Worm (Caenorhabditis elegans) whole organism, mixed stage, embryonic: Measurements from ENCODE around the gene ZC262.7.

Experiments used
- M03D4.4 ChIP-seq: sonication (generic microtip); optimal IDR thresholded peaks from 2 replicates; lab custom pipeline; 2017; ENCODE audit warnings: mild to moderate bottlenecking, missing genetic modification characterization, missing compliant biosample characterization
- bed-3 ChIP-seq: fragments of 200-800 bp; sonication (Bioruptor generic); optimal IDR thresholded peaks from 3 replicates; lab custom pipeline; 2018; ENCODE audit warnings: mild to moderate bottlenecking, missing genetic modification characterization, moderate library complexity, missing compliant biosample characterization
- blmp-1 ChIP-seq: fragments of 150-350 bp; optimal IDR thresholded peaks from 2 replicates; lab custom pipeline; 2014; ENCODE audit warnings: missing biosample characterization, missing genetic modification characterization
- ceh-39 ChIP-seq: fragments of 150-350 bp; optimal IDR thresholded peaks from 2 replicates; lab custom pipeline; 2014; ENCODE audit warnings: missing biosample characterization, missing genetic modification characterization
- ceh-43 ChIP-seq: fragments of 200-800 bp; sonication (Bioruptor generic); optimal IDR thresholded peaks from 2 replicates; lab custom pipeline; 2018; ENCODE audit warnings: mild to moderate bottlenecking, missing genetic modification characterization, moderate library complexity, missing compliant biosample characterization
- ces-1 ChIP-seq: fragments of 150-350 bp; optimal IDR thresholded peaks from 2 replicates; lab custom pipeline; 2014; ENCODE audit warnings: missing biosample characterization, missing genetic modification reagents, missing genetic modification characterization
- cnd-1 ChIP-seq: fragments of 200-800 bp; sonication (Bioruptor generic); optimal IDR thresholded peaks from 2 replicates; lab custom pipeline; 2018; ENCODE audit warnings: mild to moderate bottlenecking, missing genetic modification characterization, missing compliant biosample characterization
- drap-1 ChIP-seq: fragments of 200-800 bp; sonication (Bioruptor generic); optimal IDR thresholded peaks from 3 replicates; lab custom pipeline; 2018; ENCODE audit warnings: mild to moderate bottlenecking, missing genetic modification characterization, missing compliant biosample characterization
- elt-3 ChIP-seq: fragments of 150-350 bp; optimal IDR thresholded peaks from 2 replicates; lab custom pipeline; 2014; ENCODE audit warnings: missing biosample characterization, missing genetic modification characterization
- flh-1 ChIP-seq: fragments of 200-800 bp; sonication (Bioruptor generic); optimal IDR thresholded peaks from 2 replicates; lab custom pipeline; 2018; ENCODE audit warnings: mild to moderate bottlenecking, missing genetic modification characterization, moderate library complexity, missing compliant biosample characterization
- ham-2 ChIP-seq: fragments of 200-800 bp; sonication (Bioruptor generic); optimal IDR thresholded peaks from 2 replicates; lab custom pipeline; 2018; ENCODE audit warnings: mild to moderate bottlenecking, missing genetic modification characterization, missing compliant biosample characterization
- hlh-1 ChIP-seq: fragments of 150-350 bp; optimal IDR thresholded peaks from 2 replicates; lab custom pipeline; 2014; ENCODE audit warnings: missing biosample characterization, missing genetic modification reagents, missing genetic modification characterization
- lin-13 ChIP-seq: fragments of 150-350 bp; optimal IDR thresholded peaks from 2 replicates; lab custom pipeline; 2014; ENCODE audit warnings: missing biosample characterization, missing genetic modification characterization
- lin-32 ChIP-seq: fragments of 200-800 bp; sonication (Bioruptor generic); optimal IDR thresholded peaks from 2 replicates; lab custom pipeline; 2018; ENCODE audit warnings: mild to moderate bottlenecking, missing genetic modification characterization, missing compliant biosample characterization
- lsy-2 ChIP-seq: fragments of 150-350 bp; optimal IDR thresholded peaks from 2 replicates; lab custom pipeline; 2014; ENCODE audit warnings: missing biosample characterization, missing genetic modification characterization
- mab-5 ChIP-seq: fragments of 150-350 bp; optimal IDR thresholded peaks from 2 replicates; lab custom pipeline; 2014; ENCODE audit warnings: missing biosample characterization, missing genetic modification characterization
- mep-1 ChIP-seq: fragments of 150-350 bp; optimal IDR thresholded peaks from 2 replicates; lab custom pipeline; 2017; ENCODE audit warnings: missing biosample characterization, missing genetic modification reagents, missing genetic modification characterization, inconsistent platforms
- mls-2 ChIP-seq: sonication (generic microtip); optimal IDR thresholded peaks from 2 replicates; lab custom pipeline; 2016; ENCODE audit warnings: mild to moderate bottlenecking, missing genetic modification characterization, moderate library complexity, missing compliant biosample characterization
- nhr-12 ChIP-seq: fragments of 150-350 bp; optimal IDR thresholded peaks from 2 replicates; lab custom pipeline; 2014; ENCODE audit warnings: missing biosample characterization, missing genetic modification characterization
- nhr-2 ChIP-seq: fragments of 150-350 bp; optimal IDR thresholded peaks from 2 replicates; lab custom pipeline; 2014; ENCODE audit warnings: missing biosample characterization, missing genetic modification characterization
- nhr-237 ChIP-seq: fragments of 150-350 bp; optimal IDR thresholded peaks from 2 replicates; lab custom pipeline; 2014; ENCODE audit warnings: missing biosample characterization, missing genetic modification characterization
- nhr-28 ChIP-seq: fragments of 150-350 bp; optimal IDR thresholded peaks from 2 replicates; lab custom pipeline; 2014; ENCODE audit warnings: missing biosample characterization, missing genetic modification characterization
- nhr-76 ChIP-seq: sonication (generic microtip); optimal IDR thresholded peaks from 2 replicates; lab custom pipeline; 2017; ENCODE audit warnings: missing biosample characterization, missing genetic modification characterization
- pha-4 ChIP-seq: fragments of 150-350 bp; optimal IDR thresholded peaks from 2 replicates; lab custom pipeline; 2018; ENCODE audit warnings: missing biosample characterization, missing genetic modification reagents, missing genetic modification characterization
- sem-2 ChIP-seq: fragments of 200-800 bp; sonication (Bioruptor generic); optimal IDR thresholded peaks from 2 replicates; lab custom pipeline; 2018; ENCODE audit warnings: mild to moderate bottlenecking, missing genetic modification characterization, missing compliant biosample characterization
- snpc-4 ChIP-seq: fragments of 150-350 bp; optimal IDR thresholded peaks from 2 replicates; lab custom pipeline; 2014; ENCODE audit warnings: missing biosample characterization, missing genetic modification characterization
- sptf-1 ChIP-seq: sonication (generic microtip); optimal IDR thresholded peaks from 2 replicates; lab custom pipeline; 2017; ENCODE audit warnings: mild to moderate bottlenecking, missing genetic modification characterization, moderate library complexity, missing compliant biosample characterization
- tbx-8 ChIP-seq: fragments of 200-800 bp; sonication (Bioruptor generic); optimal IDR thresholded peaks from 2 replicates; lab custom pipeline; 2018; ENCODE audit warnings: mild to moderate bottlenecking, missing genetic modification characterization, moderate library complexity, missing compliant biosample characterization
- unc-120 ChIP-seq: sonication (generic microtip); optimal IDR thresholded peaks from 2 replicates; lab custom pipeline; 2017; ENCODE audit warnings: missing genetic modification characterization, missing compliant biosample characterization; ENCODE audit not compliant: poor library complexity, severe bottlenecking
- unc-39 ChIP-seq: fragments of 150-350 bp; optimal IDR thresholded peaks from 2 replicates; lab custom pipeline; 2014; ENCODE audit warnings: missing biosample characterization, missing genetic modification characterization
- unc-62 ChIP-seq: fragments of 150-350 bp; optimal IDR thresholded peaks from 2 replicates; lab custom pipeline; 2014; ENCODE audit warnings: missing biosample characterization, missing genetic modification reagents, missing genetic modification characterization
- zip-8 ChIP-seq: fragments of 150-350 bp; optimal IDR thresholded peaks from 2 replicates; lab custom pipeline; 2014; ENCODE audit warnings: missing biosample characterization, missing genetic modification characterization
- ztf-11 ChIP-seq: fragments of 150-350 bp; optimal IDR thresholded peaks from 2 replicates; lab custom pipeline; 2014; ENCODE audit warnings: missing biosample characterization, missing genetic modification characterization

The ZC262.7 gene

DNA sequence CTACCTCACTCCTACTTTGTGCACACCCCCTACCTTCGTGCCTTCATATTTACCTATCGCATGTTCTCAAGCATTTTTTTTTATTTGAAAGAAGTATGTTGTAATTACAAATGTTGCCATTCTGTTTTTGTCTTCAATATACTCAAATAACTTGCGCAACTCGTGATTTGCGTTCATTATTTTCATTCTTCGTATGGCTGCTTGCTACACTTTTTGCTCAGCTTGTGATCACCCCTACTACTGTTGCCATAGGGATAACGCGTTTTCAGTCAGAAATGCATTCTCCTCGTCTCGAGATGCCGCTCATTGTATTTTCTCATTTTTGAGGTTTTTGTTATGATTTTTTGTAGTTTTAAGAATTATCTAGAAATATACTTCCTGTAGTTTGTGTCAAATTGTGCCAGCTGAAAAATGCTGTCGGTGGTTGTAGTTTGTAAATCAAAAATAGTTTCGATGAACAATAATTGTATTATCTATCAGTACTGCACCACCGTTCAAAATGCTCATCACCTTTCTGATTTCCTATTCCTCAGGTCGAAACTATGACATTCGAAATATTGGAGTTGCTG is 21.4 kb downstream of the ZC262.7 start, which contains the start of gene F10E9.1:
Gene F10E9.1 (plus strand): TSS at position 519 of the 569 bp plus-strand sequence.
- TF ChIP-seq ztf-11 (no peak), sem-2 (GFP tag; lab: Kevin White, UChicago) (no peak), flh-1 (no peak), unc-39 (tag; lab: Kevin White, UChicago) (no peak), nhr-76 (no peak), hlh-1 (tag; lab: Kevin White, UChicago) (no peak), nhr-2 (no peak), M03D4.4 (tag; lab: Kevin White, UChicago) (no peak), zip-8 (no peak), unc-120 (tag; lab: Kevin White, UChicago) (no peak), pha-4 (tag; lab: Kevin White, UChicago) (no peak), sptf-1 (no peak), ceh-43 (GFP tag; lab: Kevin White, UChicago) (no peak), lin-13 (tag; lab: Kevin White, UChicago) (no peak), ham-2 (GFP tag; lab: Kevin White, UChicago) (no peak), blmp-1 (tag; lab: Kevin White, UChicago) (no peak), nhr-12 (no peak)

DNA sequence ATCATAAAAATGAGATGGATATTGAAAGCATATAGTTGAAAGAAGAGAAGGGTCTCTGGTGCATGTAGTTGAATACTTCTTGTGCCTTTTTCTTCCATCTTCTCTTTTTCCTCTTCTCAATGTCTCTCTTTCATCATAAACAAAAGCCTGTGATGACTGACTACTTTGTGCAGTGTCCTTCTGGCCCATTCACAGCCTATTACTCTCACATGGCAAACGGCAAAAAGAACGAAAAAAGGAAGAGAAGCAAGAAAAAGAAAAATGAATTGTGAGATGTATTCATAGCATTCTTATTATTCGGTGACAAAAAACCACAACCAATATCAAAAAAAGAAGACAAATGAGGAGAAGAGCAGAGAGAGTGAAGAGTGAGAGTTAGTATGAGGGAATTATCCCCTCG is 22.9 kb downstream of the ZC262.7 start:
- TF ChIP-seq ham-2 (GFP tag; lab: Kevin White, UChicago) = no peak
- no peak for TF ChIP-seq flh-1
- TF ChIP-seq sem-2 (GFP tag; lab: Kevin White, UChicago) = no peak
- no peak for TF ChIP-seq ceh-39 (tag; lab: Kevin White, UChicago)
- TF ChIP-seq lsy-2 (tag; lab: Kevin White, UChicago) = no peak
- TF ChIP-seq nhr-237 (tag; lab: Kevin White, UChicago) = no peak
- TF ChIP-seq mab-5 = no peak
- TF ChIP-seq blmp-1 (tag; lab: Kevin White, UChicago) = no peak
- no peak for TF ChIP-seq ceh-43 (GFP tag; lab: Kevin White, UChicago)
- no peak for TF ChIP-seq nhr-12
- no peak for TF ChIP-seq bed-3 (GFP tag; lab: Kevin White, UChicago)
- TF ChIP-seq nhr-2 = no peak
- TF ChIP-seq unc-62 (GFP tag; lab: Kevin White, UChicago) = no peak
- TF ChIP-seq sptf-1 = no peak
- no peak for TF ChIP-seq ztf-11
- TF ChIP-seq zip-8 = no peak
- TF ChIP-seq unc-39 (tag; lab: Kevin White, UChicago) = no peak

DNA sequence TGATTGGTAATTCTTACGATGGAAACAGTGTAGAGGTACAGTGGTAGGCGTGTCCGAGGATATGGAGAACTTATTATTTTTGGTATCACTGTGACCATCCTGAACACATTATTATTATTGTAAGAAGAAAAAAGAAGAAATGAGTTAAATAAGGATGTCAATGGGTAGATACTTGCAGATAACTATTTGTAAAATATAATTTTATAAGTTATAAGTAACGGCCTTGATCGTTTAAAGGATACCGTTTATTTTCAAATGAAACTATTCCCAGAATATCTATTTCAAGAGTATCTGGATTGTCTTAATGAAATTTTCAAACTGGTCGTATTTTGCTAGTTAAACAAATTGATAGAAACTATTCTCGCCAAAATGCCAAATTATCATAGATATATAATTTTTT is 24.0 kb downstream of the ZC262.7 start, which contains the start of gene F10E9.10:
Gene F10E9.10 (minus strand): TSS at position 101 of the 400 bp plus-strand sequence.
- no peak for TF ChIP-seq drap-1 (GFP tag; lab: Kevin White, UChicago)
- TF ChIP-seq lin-32 = no peak
- TF ChIP-seq ces-1 (GFP tag; lab: Kevin White, UChicago) = no peak
- TF ChIP-seq lsy-2 (tag; lab: Kevin White, UChicago) = no peak
- TF ChIP-seq cnd-1 = no peak
- no peak for TF ChIP-seq sptf-1
- no peak for TF ChIP-seq ztf-11
- TF ChIP-seq pha-4 (tag; lab: Kevin White, UChicago) = no peak
- TF ChIP-seq mep-1 = no peak
- TF ChIP-seq nhr-28 (tag; lab: Kevin White, UChicago) = no peak
- TF ChIP-seq hlh-1 (tag; lab: Kevin White, UChicago) = no peak
- TF ChIP-seq zip-8 = no peak
- TF ChIP-seq ceh-39 (tag; lab: Kevin White, UChicago) = no peak
- TF ChIP-seq snpc-4 (tag; lab: Kevin White, UChicago) = no peak

DNA sequence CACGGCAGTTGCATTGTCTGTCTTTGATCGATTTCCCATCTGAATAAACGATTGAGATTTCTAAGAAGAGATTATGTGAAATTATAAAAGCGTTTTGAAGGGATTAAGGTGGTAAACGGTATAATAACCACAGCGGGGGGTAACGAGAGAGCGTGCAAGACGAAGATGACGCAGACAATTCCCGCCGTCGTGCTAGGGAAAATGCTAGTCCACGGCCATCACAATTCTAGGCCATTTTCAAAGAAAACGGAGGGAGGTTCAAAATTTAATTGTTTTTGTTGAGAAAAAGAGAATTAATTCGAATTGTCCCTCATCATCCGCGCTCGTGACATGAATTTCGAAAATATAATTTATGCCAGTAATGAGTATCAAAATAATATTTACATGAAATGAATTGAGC is 25.0 kb downstream of the ZC262.7 start, which contains the start of gene F10E9.11:
Gene F10E9.11 (minus strand): TSS at position 161 of the 400 bp plus-strand sequence.
- TF ChIP-seq elt-3 (tag; lab: Kevin White, UChicago) = no peak
- TF ChIP-seq nhr-2 = peak; percentile 42
- TF ChIP-seq ham-2 (GFP tag; lab: Kevin White, UChicago) = peak; percentile 58
- peak; percentile 21 for TF ChIP-seq drap-1 (GFP tag; lab: Kevin White, UChicago)
- no peak for TF ChIP-seq sem-2 (GFP tag; lab: Kevin White, UChicago)
- TF ChIP-seq zip-8 = no peak
- TF ChIP-seq sptf-1 = peak; percentile 69
- TF ChIP-seq flh-1 = no peak
- TF ChIP-seq mab-5 = peak; percentile 77
- peak; percentile 3 for TF ChIP-seq nhr-237 (tag; lab: Kevin White, UChicago)
- TF ChIP-seq mep-1 = peak; percentile 75
- TF ChIP-seq pha-4 (tag; lab: Kevin White, UChicago) = peak; percentile 21
- peak; percentile 73 for TF ChIP-seq lin-13 (tag; lab: Kevin White, UChicago)
- no peak for TF ChIP-seq ztf-11
- no peak for TF ChIP-seq unc-39 (tag; lab: Kevin White, UChicago)
- TF ChIP-seq nhr-12 = no peak
- peak; percentile 20 for TF ChIP-seq ceh-39 (tag; lab: Kevin White, UChicago)
- peak; percentile 65 for TF ChIP-seq mls-2
- TF ChIP-seq lsy-2 (tag; lab: Kevin White, UChicago) = peak; percentile 79
- TF ChIP-seq ces-1 (GFP tag; lab: Kevin White, UChicago) = peak; percentile 75
- TF ChIP-seq bed-3 (GFP tag; lab: Kevin White, UChicago) = no peak
- TF ChIP-seq M03D4.4 (tag; lab: Kevin White, UChicago) = no peak
- TF ChIP-seq ceh-43 (GFP tag; lab: Kevin White, UChicago) = peak; percentile 72
- TF ChIP-seq tbx-8 (GFP tag; lab: Kevin White, UChicago) = peak; percentile 50
